Worm (Caenorhabditis elegans) whole organism, dauer: ENCODE measurements around the gene M02E1.4.
"Not testable (repeated sequence)": the region's sequence is repeated elsewhere in the genome, so short reads cannot be mapped to it uniquely, and the experiment has no call there.

ENCODE experiments used
- unc-62 ChIP-seq: sonication (generic microtip); optimal IDR thresholded peaks from 2 replicates; lab custom pipeline; 2017; ENCODE audit warnings: missing biosample characterization, missing genetic modification reagents, missing genetic modification characterization

The M02E1.4 gene

DNA sequence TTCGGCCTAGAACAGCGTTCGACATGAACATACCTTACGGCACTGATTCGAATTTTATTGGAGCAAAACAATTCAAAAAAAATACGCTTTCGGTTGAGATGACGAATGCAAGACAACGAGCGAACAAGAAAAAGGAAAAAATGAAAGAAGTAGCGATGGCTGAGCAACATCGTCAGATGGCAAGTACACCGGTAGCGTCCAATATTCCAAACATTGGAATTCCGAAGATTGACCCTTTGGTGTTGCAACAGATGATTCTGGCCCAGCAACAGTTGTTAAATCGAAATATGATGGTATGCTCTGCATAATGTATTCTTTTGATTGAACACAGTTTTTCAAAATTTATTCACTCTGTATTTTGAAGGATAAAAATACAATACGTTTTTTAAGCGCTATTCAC, 19.6 kb downstream of the M02E1.4 start:
- TF ChIP-seq unc-62 = no peak

DNA sequence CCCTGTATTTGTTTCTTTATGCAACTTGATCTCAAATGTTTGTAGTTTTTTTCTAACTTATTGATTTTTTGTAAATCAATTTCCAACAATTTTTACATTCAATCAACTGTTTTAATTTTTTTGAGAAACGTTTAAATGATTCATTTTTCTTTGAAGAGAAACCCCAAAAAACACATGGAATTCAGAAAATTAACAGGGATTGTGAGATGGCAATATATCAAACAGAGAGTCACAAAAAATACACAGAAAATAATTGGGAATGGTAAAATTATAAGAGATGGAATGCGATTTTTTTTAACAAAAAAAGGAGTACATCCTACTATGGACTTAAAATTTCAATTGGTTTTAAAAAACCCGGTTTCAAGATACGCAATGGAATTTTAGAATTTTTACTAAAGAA, 21.4 kb downstream of the M02E1.4 start:
- TF ChIP-seq unc-62 = no peak

- no peak for TF ChIP-seq unc-62
Observed at ce11 chrX:343822-344221, 30.7 kb downstream of the M02E1.4 start.

DNA sequence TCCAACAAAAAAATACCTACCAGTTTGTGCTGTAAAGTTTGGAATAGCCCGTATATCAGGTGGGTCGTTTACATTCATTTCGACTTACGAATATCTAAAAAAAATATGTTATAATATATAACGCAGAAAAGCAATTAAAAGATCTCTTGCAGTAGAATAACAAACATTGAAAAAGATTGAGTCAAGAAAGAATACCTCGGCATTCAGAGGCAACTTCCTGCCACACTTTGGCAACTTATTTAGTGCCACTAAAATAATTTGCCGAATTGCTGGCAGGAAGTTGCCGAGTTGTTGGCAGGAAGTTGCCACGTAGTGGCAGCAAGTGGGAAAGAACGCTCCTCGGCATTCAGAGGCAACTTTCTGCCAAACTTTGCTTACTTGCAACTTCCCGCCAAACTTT, 34.0 kb downstream of the M02E1.4 start, which contains the start of gene C04E7.3:
Gene C04E7.3, minus strand, starts transcription at position 101 of the 400 bp plus-strand sequence.
- TF ChIP-seq unc-62 = not testable (repeated sequence)

DNA sequence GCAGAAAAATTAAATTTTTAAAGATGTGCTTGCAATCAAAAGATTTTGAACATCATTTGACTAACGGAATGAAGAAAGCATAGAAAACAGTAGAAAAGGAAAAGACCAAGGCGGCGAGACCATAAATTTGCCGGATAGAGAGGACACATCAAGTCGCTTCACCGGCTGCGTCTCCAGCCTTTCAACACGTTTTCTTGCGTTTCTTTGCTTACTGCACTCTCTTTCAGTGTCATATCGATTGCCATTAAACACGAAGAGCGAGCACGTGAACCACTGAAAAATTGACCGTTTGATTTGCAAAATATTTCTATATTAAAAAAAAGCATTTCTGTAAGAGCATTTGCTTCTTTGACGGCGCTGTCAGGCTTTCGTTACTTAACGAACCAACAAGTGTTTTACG, 35.1 kb downstream of the M02E1.4 start:
- TF ChIP-seq unc-62 = no peak

- no peak for TF ChIP-seq unc-62
Observed at ce11 chrX:353134-353669, 40.1 kb downstream of the M02E1.4 start, which contains the start of gene sor-3. Gene sor-3, plus strand, starts transcription at chrX:353619.

- TF ChIP-seq unc-62 = no peak
Observed at ce11 chrX:357792-358191, 44.7 kb downstream of the M02E1.4 start, which contains the start of gene C04E7.1. Gene C04E7.1, plus strand, starts transcription at chrX:358092.

DNA sequence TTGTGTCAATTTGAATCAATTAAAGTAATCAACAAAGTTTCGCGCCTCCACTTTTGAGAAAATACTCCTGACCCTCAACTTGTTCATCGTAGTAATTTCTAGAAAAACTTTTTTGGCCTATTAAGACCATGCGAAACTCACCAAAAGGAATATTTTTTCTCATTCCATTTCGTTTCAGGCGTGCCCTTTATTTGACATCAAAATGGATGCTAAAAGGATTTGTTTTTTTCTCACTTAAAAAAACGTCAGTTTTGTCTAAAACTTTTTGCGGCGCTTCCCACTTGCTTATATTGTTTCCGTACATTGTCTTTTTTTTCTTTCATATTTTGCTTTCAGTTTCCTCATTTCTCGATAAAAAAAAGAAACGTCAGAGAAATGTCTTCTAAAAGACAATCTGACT, 47.4 kb downstream of the M02E1.4 start, which contains the start of gene C04E7.5:
Gene C04E7.5, plus strand, starts transcription at position 301 of the 400 bp plus-strand sequence.
- no peak for TF ChIP-seq unc-62
